Fruit fly (Drosophila melanogaster): ENCODE results near the gene VAChT.

VAChT gene

dm6 chr3R:18705150-18705549 is at the start of gene VAChT, which contains the start of gene ChAT:
Gene VAChT (plus strand): TSS chr3R:18705501.
Gene ChAT (plus strand): TSS chr3R:18705501.
- TF ChIP-seq CG8290 (GFP tag; optimal IDR thresholded peaks at IDR 0.05) (no peak), CG8290 (tag; optimal IDR thresholded peaks at IDR 0.05) (no peak), crol (GFP tag; IDR thresholded peaks at IDR 0.05) (peak; percentile 33; the same call in 1 of the 2 replicates), ewg (GFP tag; optimal IDR thresholded peaks at IDR 0.05) (peak; percentile 86), CG11723 (GFP tag; optimal IDR thresholded peaks at IDR 0.05) (no peak), onecut (GFP tag; IDR thresholded peaks at IDR 0.05) (peak; percentile 67; the same call in 1 of the 2 replicates), CoRest (tag; optimal IDR thresholded peaks at IDR 0.05) (no peak), B-H2 (GFP tag; optimal IDR thresholded peaks at IDR 0.05) (no peak), Nf-YC (tag; optimal IDR thresholded peaks at IDR 0.05) (peak; percentile 87), Deaf1 (tag; optimal IDR thresholded peaks at IDR 0.05) (peak; percentile 31), abd-A (tag; optimal IDR thresholded peaks at IDR 0.05) (peak; percentile 71), Nf-YB (GFP tag; optimal IDR thresholded peaks at IDR 0.05) (peak; percentile 74), pfk (GFP tag; optimal IDR thresholded peaks at IDR 0.05) (peak; percentile 55)

- TF ChIP-seq CG7839 (tag; optimal IDR thresholded peaks at IDR 0.05) (no peak), CG14050 (GFP tag; IDR thresholded peaks at IDR 0.05) (no peak), Ets97D (GFP tag; optimal IDR thresholded peaks at IDR 0.05) (no peak), Atf6 (GFP tag; IDR thresholded peaks at IDR 0.05) (no peak), HLH3B (GFP tag; IDR thresholded peaks at IDR 0.05) (no peak), phol (tag; optimal IDR thresholded peaks at IDR 0.05) (no peak), CG6254 (GFP tag; optimal IDR thresholded peaks at IDR 0.05) (no peak), CG14710 (tag; optimal IDR thresholded peaks at IDR 0.05) (peak; percentile 92), Elba2 (GFP tag; optimal IDR thresholded peaks at IDR 0.05) (no peak), ci (GFP tag; IDR thresholded peaks at IDR 0.05) (0 out of 3 replicates have a peak, but pooled peaks have one; percentile 34), Camta (GFP tag; optimal IDR thresholded peaks at IDR 0.05) (no peak), CG4820 (GFP tag; optimal IDR thresholded peaks at IDR 0.05) (no peak), tx (GFP tag; optimal IDR thresholded peaks at IDR 0.05) (no peak), CG17912 (GFP tag; optimal IDR thresholded peaks at IDR 0.05) (no peak), CG4617 (GFP tag; optimal IDR thresholded peaks at IDR 0.05; ENCODE audit: borderline replicate concordance) (no peak), CG15601 (tag; optimal IDR thresholded peaks at IDR 0.05) (no peak), CG11560 (tag; IDR thresholded peaks at IDR 0.05) (no peak), Spps (tag; optimal IDR thresholded peaks at IDR 0.05) (no peak), chinmo (GFP tag; IDR thresholded peaks at IDR 0.05; ENCODE audit: partially characterized antibody) (no peak), Hmr (GFP tag; optimal IDR thresholded peaks at IDR 0.05) (no peak), nom (GFP tag; optimal IDR thresholded peaks at IDR 0.05) (no peak), Trl (optimal IDR thresholded peaks at IDR 0.05) (peak; percentile 73 to 78), Trl (GFP tag; optimal IDR thresholded peaks at IDR 0.05) (no peak), HLH4C (GFP tag; IDR thresholded peaks at IDR 0.05; ENCODE audit: partially characterized antibody) (no peak), CG33213 (GFP tag; optimal IDR thresholded peaks at IDR 0.05) (no peak), crol (GFP tag; IDR thresholded peaks at IDR 0.05) (no peak), zf30C (GFP tag; optimal IDR thresholded peaks at IDR 0.05) (peak; percentile 48), kay (GFP tag; optimal IDR thresholded peaks at IDR 0.05) (no peak), CG11696 (GFP tag; IDR thresholded peaks at IDR 0.05) (0 out of 2 replicates have a peak, but pooled peaks have one; percentile 7), dmrt11E (tag; optimal IDR thresholded peaks at IDR 0.05) (no peak), CG10979 (tag; optimal IDR thresholded peaks at IDR 0.05) (no peak), ATbp (GFP tag; optimal IDR thresholded peaks at IDR 0.05) (no peak), Atf3 (GFP tag; optimal IDR thresholded peaks at IDR 0.05) (no peak), vvl (GFP tag; IDR thresholded peaks at IDR 0.05) (peak; percentile 40; the same call in 1 of the 2 replicates), CG18262 (tag; optimal IDR thresholded peaks at IDR 0.05) (no peak), Six4 (GFP tag; optimal IDR thresholded peaks at IDR 0.05) (no peak), ham (GFP tag; IDR thresholded peaks at IDR 0.05) (no peak), bowl (GFP tag; IDR thresholded peaks at IDR 0.05) (no peak)
Observed at dm6 chr3R:18658380-18658944, 46.8 kb upstream of the VAChT start.

Measured in whole organism, embryonic.